Worm (Caenorhabditis elegans) whole organism, early embryonic: ENCODE results near the gene syp-2.

ENCODE experiments used
- F13C5.2 ChIP-seq: sonication (generic microtip); optimal IDR thresholded peaks from 2 replicates; lab custom pipeline; 2017; ENCODE audit warnings: mild to moderate bottlenecking, missing genetic modification characterization, inconsistent platforms, missing compliant biosample characterization
- ama-1 ChIP-seq: fragments of 150-350 bp; optimal IDR thresholded peaks from 2 replicates; lab custom pipeline; 2014
- flt-1 ChIP-seq: fragments of 200-800 bp; sonication (Bioruptor generic); IDR thresholded peaks from 2 replicates; pipeline ENCODE4 v1.3.6; 2022; ENCODE audit warnings: missing genetic modification characterization, missing compliant biosample characterization
- hmbx-1 ChIP-seq: sonication (generic microtip); optimal IDR thresholded peaks from 2 replicates; lab custom pipeline; 2016; ENCODE audit warnings: mild to moderate bottlenecking, missing genetic modification characterization, missing compliant biosample characterization
- hmg-4 ChIP-seq: fragments of 200-800 bp; sonication (Bioruptor generic); optimal IDR thresholded peaks from 2 replicates; lab custom pipeline; 2018; ENCODE audit warnings: mild to moderate bottlenecking, missing genetic modification characterization, missing compliant biosample characterization
- scrt-1 ChIP-seq: fragments of 200-800 bp; sonication (Bioruptor generic); IDR thresholded peaks from 2 replicates; pipeline ENCODE4 v1.3.6; 2022; ENCODE audit warnings: missing genetic modification characterization, missing compliant biosample characterization
- sea-1 ChIP-seq: fragments of 200-800 bp; sonication (Bioruptor generic); conservative IDR thresholded peaks from 2 replicates; pipeline ENCODE4 v1.3.6; 2022; ENCODE audit warnings: missing genetic modification characterization, missing compliant biosample characterization
- tbx-37 ChIP-seq: fragments of 200-800 bp; sonication (Bioruptor generic); conservative IDR thresholded peaks from 2 replicates; pipeline ENCODE4 v1.3.6; 2022; ENCODE audit warnings: missing genetic modification reagents, missing genetic modification characterization, missing compliant biosample characterization
- tra-4 ChIP-seq: sonication (generic microtip); optimal IDR thresholded peaks from 2 replicates; lab custom pipeline; 2017; ENCODE audit warnings: missing genetic modification characterization, missing compliant biosample characterization

- no peak for TF ChIP-seq F13C5.2 (tag; lab: Kevin White, UChicago)
- TF ChIP-seq ama-1 (lab: Kevin White, UChicago): no peak
- TF ChIP-seq flt-1 (GFP tag; lab: Robert Waterston, UW): no peak
- no peak for TF ChIP-seq tra-4 (tag; lab: Kevin White, UChicago)
- no peak for TF ChIP-seq hmbx-1 (tag; lab: Kevin White, UChicago)
- no peak for TF ChIP-seq hmg-4
- no peak for TF ChIP-seq tbx-37 (GFP tag; lab: Robert Waterston, UW)
- TF ChIP-seq scrt-1 (GFP tag; lab: Robert Waterston, UW): no peak
- no peak for TF ChIP-seq sea-1 (GFP tag; lab: Robert Waterston, UW)
These were observed 50.8 kb downstream of the syp-2 start for ce11 chrV:5587042-5587441.
